Fruit fly (Drosophila melanogaster) whole organism, prepupa: ENCODE results near the gene sens-2.

Experiments
- CG10631 ChIP-seq: fragments of 200-800 bp; sonication (Bioruptor generic); optimal IDR thresholded peaks from 2 replicates; lab custom pipeline; 2016; ENCODE audit warnings: missing biosample characterization, missing genetic modification characterization
- CG10669 ChIP-seq: fragments of 200-800 bp; sonication (Bioruptor generic); optimal IDR thresholded peaks from 3 replicates; lab custom pipeline; 2018; ENCODE audit warnings: missing biosample characterization, mild to moderate bottlenecking, missing genetic modification characterization, moderate library complexity
- CG11294 ChIP-seq: fragments of 200-800 bp; sonication (Bioruptor generic); IDR thresholded peaks from 2 replicates; pipeline ENCODE4 v1.3.6; 2022; ENCODE audit warnings: missing biosample characterization, missing genetic modification characterization
- CG11762 ChIP-seq: fragments of 200-800 bp; sonication (Bioruptor generic); optimal IDR thresholded peaks from 3 replicates; lab custom pipeline; 2016; ENCODE audit warnings: missing biosample characterization, missing genetic modification characterization; ENCODE audit not compliant: insufficient read depth
- CG11902 ChIP-seq: fragments of 200-800 bp; sonication (Bioruptor generic); optimal IDR thresholded peaks from 3 replicates; lab custom pipeline; 2016; ENCODE audit warnings: missing biosample characterization, missing genetic modification characterization
- CG15336 ChIP-seq: fragments of 200-800 bp; sonication (Bioruptor generic); IDR thresholded peaks from 2 replicates; pipeline ENCODE4 v1.3.6; 2022; ENCODE audit warnings: missing biosample characterization, missing genetic modification characterization
- CG16779 ChIP-seq: fragments of 200-800 bp; sonication (Bioruptor generic); optimal IDR thresholded peaks from 3 replicates; lab custom pipeline; 2017; ENCODE audit warnings: missing biosample characterization, mild to moderate bottlenecking, missing genetic modification characterization
- CG3032 ChIP-seq: fragments of 200-800 bp; optimal IDR thresholded peaks from 2 replicates; lab custom pipeline; 2019; ENCODE audit warnings: missing biosample characterization, mild to moderate bottlenecking, missing genetic modification characterization, moderate library complexity
- CG31627 ChIP-seq: fragments of 200-800 bp; sonication (Bioruptor generic); optimal IDR thresholded peaks from 3 replicates; lab custom pipeline; 2016; ENCODE audit warnings: missing biosample characterization, missing genetic modification characterization
- CG34406 ChIP-seq: fragments of 200-800 bp; sonication (Bioruptor generic); optimal IDR thresholded peaks from 3 replicates; lab custom pipeline; 2016; ENCODE audit warnings: missing biosample characterization, missing genetic modification characterization
- CG3919 ChIP-seq: fragments of 200-800 bp; sonication (Bioruptor generic); optimal IDR thresholded peaks from 3 replicates; lab custom pipeline; 2016; ENCODE audit warnings: missing biosample characterization, missing genetic modification characterization
- CG4318 ChIP-seq: fragments of 200-800 bp; sonication (Bioruptor generic); optimal IDR thresholded peaks from 3 replicates; lab custom pipeline; 2017; ENCODE audit warnings: missing biosample characterization, mild to moderate bottlenecking, missing genetic modification characterization
- CG6163 ChIP-seq: fragments of 200-800 bp; sonication (Bioruptor generic); IDR thresholded peaks from 3 replicates; pipeline ENCODE4 v1.3.6; 2022; ENCODE audit warnings: missing biosample characterization, missing genetic modification characterization
- CG6276 ChIP-seq: fragments of 200-800 bp; sonication (Bioruptor generic); optimal IDR thresholded peaks from 2 replicates; lab custom pipeline; 2017; ENCODE audit warnings: missing biosample characterization, mild to moderate bottlenecking, missing genetic modification characterization
- CG6792 ChIP-seq: fragments of 200-800 bp; sonication (Bioruptor generic); optimal IDR thresholded peaks from 3 replicates; lab custom pipeline; 2016; ENCODE audit warnings: missing biosample characterization, missing genetic modification characterization
- CG6808 ChIP-seq: fragments of 200-800 bp; sonication (Bioruptor generic); optimal IDR thresholded peaks from 3 replicates; lab custom pipeline; 2017; ENCODE audit warnings: missing biosample characterization, missing genetic modification characterization, mild to moderate bottlenecking, moderate library complexity, missing genetic modification reagents
- CG6854 ChIP-seq: fragments of 200-800 bp; sonication (Bioruptor generic); optimal IDR thresholded peaks from 2 replicates; lab custom pipeline; 2017; ENCODE audit warnings: missing biosample characterization, mild to moderate bottlenecking, missing genetic modification characterization
- CG7368 ChIP-seq: fragments of 200-800 bp; sonication (Bioruptor generic); optimal IDR thresholded peaks from 3 replicates; lab custom pipeline; 2016; ENCODE audit warnings: missing biosample characterization, missing genetic modification characterization
- CG8119 ChIP-seq: fragments of 200-800 bp; sonication (Bioruptor generic); IDR thresholded peaks from 3 replicates; pipeline ENCODE4 v1.3.6; 2022; ENCODE audit warnings: missing biosample characterization, missing genetic modification characterization
- CG8632 ChIP-seq: fragments of 200-800 bp; sonication (Bioruptor generic); optimal IDR thresholded peaks from 3 replicates; lab custom pipeline; 2016; ENCODE audit warnings: missing biosample characterization, missing genetic modification characterization
- Eip93F ChIP-seq: fragments of 200-800 bp; sonication (Bioruptor generic); optimal IDR thresholded peaks from 2 replicates; lab custom pipeline; 2016; ENCODE audit warnings: missing biosample characterization, mild to moderate bottlenecking, missing genetic modification characterization
- Ets21C ChIP-seq: fragments of 200-800 bp; sonication (Bioruptor generic); optimal IDR thresholded peaks from 3 replicates; lab custom pipeline; 2016; ENCODE audit warnings: missing biosample characterization, missing genetic modification characterization
- Ets96B ChIP-seq: fragments of 200-800 bp; optimal IDR thresholded peaks from 2 replicates; lab custom pipeline; 2019; ENCODE audit warnings: missing biosample characterization, mild to moderate bottlenecking, missing genetic modification characterization, moderate library complexity
- Gug ChIP-seq: fragments of 200-800 bp; sonication (Bioruptor generic); IDR thresholded peaks from 2 replicates; pipeline ENCODE4 v1.3.6; 2022; ENCODE audit warnings: missing biosample characterization, missing genetic modification characterization
- Hr38 ChIP-seq: sonication (Bioruptor generic); optimal IDR thresholded peaks from 2 replicates; lab custom pipeline; 2016; ENCODE audit warnings: missing biosample characterization, missing genetic modification characterization
- Hr39 ChIP-seq: fragments of 200-800 bp; sonication (Bioruptor generic); optimal IDR thresholded peaks from 2 replicates; lab custom pipeline; 2016; ENCODE audit warnings: missing biosample characterization, missing genetic modification characterization
- Hr4 ChIP-seq: fragments of 200-800 bp; sonication (Bioruptor generic); optimal IDR thresholded peaks from 3 replicates; lab custom pipeline; 2016; ENCODE audit warnings: missing biosample characterization, missing genetic modification characterization
- Lpt ChIP-seq: fragments of 200-800 bp; sonication (Bioruptor generic); optimal IDR thresholded peaks from 3 replicates; lab custom pipeline; 2016; ENCODE audit warnings: missing biosample characterization, missing genetic modification characterization
- Met ChIP-seq: fragments of 200-800 bp; sonication (Bioruptor generic); optimal IDR thresholded peaks from 3 replicates; lab custom pipeline; 2016; ENCODE audit warnings: missing biosample characterization, missing genetic modification characterization
- Smox ChIP-seq: fragments of 200-800 bp; sonication (Bioruptor generic); optimal IDR thresholded peaks from 3 replicates; lab custom pipeline; 2016; ENCODE audit warnings: missing biosample characterization, missing genetic modification characterization
- Sox102F ChIP-seq: fragments of 200-800 bp; sonication (Bioruptor generic); optimal IDR thresholded peaks from 2 replicates; lab custom pipeline; 2016; ENCODE audit warnings: missing biosample characterization, mild to moderate bottlenecking, missing genetic modification characterization
- Sox14 ChIP-seq: fragments of 200-800 bp; sonication (Bioruptor generic); optimal IDR thresholded peaks from 3 replicates; lab custom pipeline; 2016; ENCODE audit warnings: missing biosample characterization, missing genetic modification characterization
- Sox15 ChIP-seq: fragments of 200-800 bp; sonication (Bioruptor generic); optimal IDR thresholded peaks from 3 replicates; lab custom pipeline; 2016; ENCODE audit warnings: missing biosample characterization, missing genetic modification characterization
- achi ChIP-seq: fragments of 200-800 bp; sonication (Bioruptor generic); optimal IDR thresholded peaks from 3 replicates; lab custom pipeline; 2016; ENCODE audit warnings: missing biosample characterization, missing genetic modification characterization
- dac ChIP-seq: fragments of 200-800 bp; sonication (Bioruptor generic); optimal IDR thresholded peaks from 2 replicates; lab custom pipeline; 2017; ENCODE audit warnings: missing biosample characterization, mild to moderate bottlenecking, missing genetic modification characterization
- eg ChIP-seq: fragments of 200-800 bp; sonication (Bioruptor generic); IDR thresholded peaks from 3 replicates; pipeline ENCODE4 v1.3.6; 2022; ENCODE audit warnings: missing biosample characterization, missing genetic modification characterization
- fd85E ChIP-seq: fragments of 200-800 bp; sonication (Bioruptor generic); optimal IDR thresholded peaks from 3 replicates; lab custom pipeline; 2016; ENCODE audit warnings: missing biosample characterization, missing genetic modification characterization
- fkh ChIP-seq: fragments of 200-800 bp; sonication (Bioruptor generic); optimal IDR thresholded peaks from 3 replicates; lab custom pipeline; 2017; ENCODE audit warnings: missing biosample characterization, mild to moderate bottlenecking, missing genetic modification characterization, moderate library complexity
- lz ChIP-seq: fragments of 200-800 bp; sonication (Bioruptor generic); optimal IDR thresholded peaks from 3 replicates; lab custom pipeline; 2016; ENCODE audit warnings: missing biosample characterization, missing genetic modification characterization
- net ChIP-seq: fragments of 200-800 bp; sonication (Bioruptor generic); optimal IDR thresholded peaks from 3 replicates; lab custom pipeline; 2016; ENCODE audit warnings: missing biosample characterization, missing genetic modification characterization
- pdm3 ChIP-seq: fragments of 200-800 bp; sonication (Bioruptor generic); optimal IDR thresholded peaks from 3 replicates; lab custom pipeline; 2016; ENCODE audit warnings: missing biosample characterization, missing genetic modification characterization
- salr ChIP-seq, 2 experiments: fragments of 200-800 bp; sonication (Bioruptor generic); optimal IDR thresholded peaks; 3 replicates each; lab custom pipeline; 2016 to 2018; ENCODE audit warnings: missing biosample characterization in 2 of 2, missing genetic modification characterization in 2 of 2, mild to moderate bottlenecking in 1 of 2
- spab ChIP-seq: fragments of 200-800 bp; sonication (Bioruptor generic); optimal IDR thresholded peaks from 2 replicates; lab custom pipeline; 2017; ENCODE audit warnings: missing biosample characterization, mild to moderate bottlenecking, missing genetic modification characterization, missing genetic modification reagents
- svp ChIP-seq: fragments of 200-800 bp; sonication (Bioruptor generic); peaks from one replicate; lab custom pipeline; 2016; ENCODE audit warnings: missing biosample characterization, missing genetic modification characterization

Gene sens-2

dm6 chr2L:6833661-6834073 lies 11.9 kb downstream of the sens-2 start:
- TF ChIP-seq CG15336 (GFP tag; lab: Robert Waterston, UW): no peak
- no peak for TF ChIP-seq Sox102F (GFP tag; lab: Kevin White, UChicago)
- TF ChIP-seq CG11762 (GFP tag; lab: Kevin White, UChicago): no peak
- TF ChIP-seq CG7368: no peak
- TF ChIP-seq fkh (GFP tag; lab: Kevin White, UChicago): peak; percentile 36
- no peak for TF ChIP-seq CG8632 (GFP tag; lab: Kevin White, UChicago)
- TF ChIP-seq CG4318 (GFP tag; lab: Kevin White, UChicago): no peak
- no peak for TF ChIP-seq CG6854 (GFP tag; lab: Kevin White, UChicago)

dm6 chr2L:6836114-6836513 lies 14.4 kb downstream of the sens-2 start:
- TF ChIP-seq Sox14 (GFP tag; lab: Kevin White, UChicago) (no peak), eg (GFP tag; lab: Robert Waterston, UW) (no peak), Lpt (GFP tag; lab: Kevin White, UChicago) (no peak), lz (GFP tag; lab: Kevin White, UChicago) (no peak)

- TF ChIP-seq fd85E (GFP tag; lab: Kevin White, UChicago) (no peak), CG10631 (GFP tag; lab: Kevin White, UChicago) (no peak), CG3032 (tag; lab: Kevin White, UChicago) (no peak), CG6163 (GFP tag; lab: Robert Waterston, UW) (no peak), CG31627 (GFP tag; lab: Kevin White, UChicago) (no peak), CG8119 (GFP tag; lab: Robert Waterston, UW) (no peak), Ets96B (tag; lab: Kevin White, UChicago) (no peak), eg (GFP tag; lab: Robert Waterston, UW) (no peak), Ets21C (GFP tag; lab: Kevin White, UChicago) (no peak), CG6854 (GFP tag; lab: Kevin White, UChicago) (no peak), CG15336 (GFP tag; lab: Robert Waterston, UW) (no peak), achi (GFP tag; lab: Kevin White, UChicago) (no peak)
Observed at dm6 chr2L:6837829-6838228, 16.1 kb downstream of the sens-2 start.

DNA sequence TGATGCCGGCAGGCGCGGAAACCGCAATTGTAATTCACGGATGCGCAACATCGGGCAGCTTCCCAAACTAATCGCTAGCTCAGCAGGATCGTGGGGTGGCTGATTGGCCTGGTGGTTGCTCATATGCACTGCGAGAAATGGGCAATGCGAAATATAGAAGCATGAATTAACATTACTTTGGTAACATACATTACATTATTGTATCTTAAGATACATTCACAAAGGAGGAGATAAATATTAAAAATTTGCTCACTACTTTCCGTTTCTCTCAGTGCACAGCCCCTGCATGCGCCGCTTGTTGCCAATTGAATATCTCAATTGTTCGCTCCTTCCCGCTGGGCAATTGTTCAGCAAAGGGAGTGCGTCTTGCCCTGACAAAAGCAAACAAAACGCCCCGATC lies 19.6 kb downstream of the sens-2 start:
- peak; percentile 25 for TF ChIP-seq Hr39 (GFP tag; lab: Kevin White, UChicago)
- peak; percentile 2 for TF ChIP-seq spab (GFP tag; lab: Kevin White, UChicago)
- no peak for TF ChIP-seq CG11902 (GFP tag; lab: Kevin White, UChicago)
- TF ChIP-seq CG31627 (GFP tag; lab: Kevin White, UChicago): peak; percentile 22
- no peak for TF ChIP-seq Eip93F (GFP tag; lab: Kevin White, UChicago)
- TF ChIP-seq achi (GFP tag; lab: Kevin White, UChicago): peak; percentile 1
- TF ChIP-seq fd85E (GFP tag; lab: Kevin White, UChicago): no peak
- peak; percentile 4 for TF ChIP-seq CG3919 (GFP tag; lab: Kevin White, UChicago)
- peak; percentile 14 for TF ChIP-seq fkh (GFP tag; lab: Kevin White, UChicago)
- peak; percentile 7 for TF ChIP-seq CG6808 (GFP tag; lab: Kevin White, UChicago)
- no peak for TF ChIP-seq CG34406 (GFP tag; lab: Kevin White, UChicago)
- TF ChIP-seq Sox14 (GFP tag; lab: Kevin White, UChicago): no peak
- TF ChIP-seq svp (GFP tag; lab: Kevin White, UChicago): peak; percentile 39
- TF ChIP-seq Ets96B (tag; lab: Kevin White, UChicago): no peak
- no peak for TF ChIP-seq Hr4
- TF ChIP-seq CG7368: no peak
- TF ChIP-seq CG10631 (GFP tag; lab: Kevin White, UChicago): peak; percentile 3
- no peak for TF ChIP-seq lz (GFP tag; lab: Kevin White, UChicago)
- no peak for TF ChIP-seq Smox (GFP tag; lab: Kevin White, UChicago)
- no peak for TF ChIP-seq CG6276 (GFP tag; lab: Kevin White, UChicago)
- TF ChIP-seq Sox15 (GFP tag; lab: Kevin White, UChicago): no peak
- peak; percentile 5 for TF ChIP-seq CG10669 (GFP tag; lab: Kevin White, UChicago)
- TF ChIP-seq pdm3: no peak
- peak; percentile 10 for TF ChIP-seq CG6792 (GFP tag; lab: Kevin White, UChicago)
- no peak for TF ChIP-seq CG4318 (GFP tag; lab: Kevin White, UChicago)
- TF ChIP-seq CG8119 (GFP tag; lab: Robert Waterston, UW): no peak
- no peak for TF ChIP-seq CG16779 (tag; lab: Kevin White, UChicago)
- TF ChIP-seq Hr38 (GFP tag; lab: Kevin White, UChicago): no peak
- no peak for TF ChIP-seq CG11294 (GFP tag; lab: Robert Waterston, UW)
- TF ChIP-seq Sox102F (GFP tag; lab: Kevin White, UChicago): no peak
- no peak for TF ChIP-seq eg (GFP tag; lab: Robert Waterston, UW)
- TF ChIP-seq salr (GFP tag; optimal IDR thresholded peaks at IDR 0.05; lab: Kevin White, UChicago): no peak
- no peak for TF ChIP-seq net (GFP tag; lab: Kevin White, UChicago)
- no peak for TF ChIP-seq dac (GFP tag; lab: Kevin White, UChicago)
- TF ChIP-seq CG6854 (GFP tag; lab: Kevin White, UChicago): no peak
- TF ChIP-seq Gug (GFP tag; lab: Robert Waterston, UW): no peak
- peak; percentile 52 for TF ChIP-seq Met (GFP tag; lab: Kevin White, UChicago)
